Worm (Caenorhabditis elegans) whole organism, early embryonic: ENCODE measurements around the gene abu-11.

Source experiments
- B0310.2 ChIP-seq: sonication (generic microtip); optimal IDR thresholded peaks from 2 replicates; lab custom pipeline; 2016; ENCODE audit warnings: mild to moderate bottlenecking, missing genetic modification characterization, missing compliant biosample characterization
- F13C5.2 ChIP-seq: sonication (generic microtip); optimal IDR thresholded peaks from 2 replicates; lab custom pipeline; 2017; ENCODE audit warnings: mild to moderate bottlenecking, missing genetic modification characterization, inconsistent platforms, missing compliant biosample characterization
- aly-1 ChIP-seq: sonication (generic microtip); optimal IDR thresholded peaks from 2 replicates; lab custom pipeline; 2016; ENCODE audit warnings: missing genetic modification characterization, missing compliant biosample characterization
- ama-1 ChIP-seq: fragments of 150-350 bp; optimal IDR thresholded peaks from 2 replicates; lab custom pipeline; 2014
- ceh-13 ChIP-seq: fragments of 200-800 bp; sonication (Bioruptor generic); optimal IDR thresholded peaks from 2 replicates; lab custom pipeline; 2018; ENCODE audit warnings: mild to moderate bottlenecking, missing genetic modification characterization, missing compliant biosample characterization
- ceh-36 ChIP-seq: sonication (generic microtip); optimal IDR thresholded peaks from 2 replicates; lab custom pipeline; 2016; ENCODE audit warnings: missing genetic modification characterization, inconsistent platforms, missing compliant biosample characterization
- ets-7 ChIP-seq: sonication (generic microtip); optimal IDR thresholded peaks from 2 replicates; lab custom pipeline; 2016; ENCODE audit warnings: missing genotype, missing genetic modification characterization, missing compliant biosample characterization
- flt-1 ChIP-seq: fragments of 200-800 bp; sonication (Bioruptor generic); IDR thresholded peaks from 2 replicates; pipeline ENCODE4 v1.3.6; 2022; ENCODE audit warnings: missing genetic modification characterization, missing compliant biosample characterization
- hmbx-1 ChIP-seq: sonication (generic microtip); optimal IDR thresholded peaks from 2 replicates; lab custom pipeline; 2016; ENCODE audit warnings: mild to moderate bottlenecking, missing genetic modification characterization, missing compliant biosample characterization
- hmg-4 ChIP-seq: fragments of 200-800 bp; sonication (Bioruptor generic); optimal IDR thresholded peaks from 2 replicates; lab custom pipeline; 2018; ENCODE audit warnings: mild to moderate bottlenecking, missing genetic modification characterization, missing compliant biosample characterization
- hnd-1 ChIP-seq: sonication (generic microtip); optimal IDR thresholded peaks from 2 replicates; lab custom pipeline; 2016; ENCODE audit warnings: missing genetic modification characterization, missing compliant biosample characterization
- pes-1 ChIP-seq: fragments of 200-800 bp; sonication (Bioruptor generic); IDR thresholded peaks from 2 replicates; pipeline ENCODE4 v1.3.6; 2022; ENCODE audit warnings: missing genetic modification reagents, missing genetic modification characterization, missing compliant biosample characterization
- scrt-1 ChIP-seq: fragments of 200-800 bp; sonication (Bioruptor generic); IDR thresholded peaks from 2 replicates; pipeline ENCODE4 v1.3.6; 2022; ENCODE audit warnings: missing genetic modification characterization, missing compliant biosample characterization
- sea-1 ChIP-seq: fragments of 200-800 bp; sonication (Bioruptor generic); conservative IDR thresholded peaks from 2 replicates; pipeline ENCODE4 v1.3.6; 2022; ENCODE audit warnings: missing genetic modification characterization, missing compliant biosample characterization
- tbx-11 ChIP-seq: fragments of 200-800 bp; sonication (Bioruptor generic); IDR thresholded peaks from 2 replicates; pipeline ENCODE4 v1.3.6; 2022; ENCODE audit warnings: missing genetic modification characterization, missing compliant biosample characterization
- tbx-37 ChIP-seq: fragments of 200-800 bp; sonication (Bioruptor generic); conservative IDR thresholded peaks from 2 replicates; pipeline ENCODE4 v1.3.6; 2022; ENCODE audit warnings: missing genetic modification reagents, missing genetic modification characterization, missing compliant biosample characterization
- tra-4 ChIP-seq: sonication (generic microtip); optimal IDR thresholded peaks from 2 replicates; lab custom pipeline; 2017; ENCODE audit warnings: missing genetic modification characterization, missing compliant biosample characterization

Gene abu-11

ce11 chrII:158004-158731 is 36.2 kb downstream of the abu-11 start:
- TF ChIP-seq ama-1 (lab: Kevin White, UChicago) (no peak), tbx-11 (GFP tag; lab: Robert Waterston, UW) (no peak), ceh-36 (tag; lab: Kevin White, UChicago) (no peak), F13C5.2 (tag; lab: Kevin White, UChicago) (no peak), ets-7 (tag; lab: Kevin White, UChicago) (no peak), flt-1 (no peak), ceh-13 (GFP tag; lab: Kevin White, UChicago) (no peak), pes-1 (GFP tag; lab: Robert Waterston, UW) (no peak), hmbx-1 (tag; lab: Kevin White, UChicago) (no peak), hnd-1 (tag; lab: Kevin White, UChicago) (no peak), B0310.2 (tag; lab: Kevin White, UChicago) (no peak), tbx-37 (GFP tag; lab: Robert Waterston, UW) (no peak), scrt-1 (no peak), sea-1 (GFP tag; lab: Robert Waterston, UW) (no peak), tra-4 (tag; lab: Kevin White, UChicago) (no peak), hmg-4 (GFP tag; lab: Kevin White, UChicago) (no peak), aly-1 (tag; lab: Kevin White, UChicago) (no peak)

- TF ChIP-seq hnd-1 (tag; lab: Kevin White, UChicago) (no peak), hmbx-1 (tag; lab: Kevin White, UChicago) (no peak), aly-1 (tag; lab: Kevin White, UChicago) (no peak), ama-1 (lab: Kevin White, UChicago) (no peak), scrt-1 (no peak), pes-1 (GFP tag; lab: Robert Waterston, UW) (no peak), sea-1 (GFP tag; lab: Robert Waterston, UW) (no peak), ceh-13 (GFP tag; lab: Kevin White, UChicago) (no peak), tbx-11 (GFP tag; lab: Robert Waterston, UW) (no peak), F13C5.2 (tag; lab: Kevin White, UChicago) (no peak)
Observed at ce11 chrII:156999-157499, 37.3 kb downstream of the abu-11 start.

- 0 out of 2 replicates have a peak, but pooled peaks have one; percentile 42 for TF ChIP-seq sea-1 (GFP tag; lab: Robert Waterston, UW)
- peak; percentile 66 for TF ChIP-seq F13C5.2 (tag; lab: Kevin White, UChicago)
- TF ChIP-seq scrt-1, result 0 out of 2 replicates have a peak, but pooled peaks have one; percentile 15
- no peak for TF ChIP-seq pes-1 (GFP tag; lab: Robert Waterston, UW)
- no peak for TF ChIP-seq ceh-36 (tag; lab: Kevin White, UChicago)
- TF ChIP-seq tbx-11 (GFP tag; lab: Robert Waterston, UW), result no peak
Observed at ce11 chrII:155904-156303, 38.5 kb downstream of the abu-11 start, which contains the start of gene mrpl-28. Gene mrpl-28, minus strand, starts transcription at chrII:156009.

- TF ChIP-seq tbx-37 (GFP tag; lab: Robert Waterston, UW), result no peak
- TF ChIP-seq hmbx-1 (tag; lab: Kevin White, UChicago), result no peak
- no peak for TF ChIP-seq tbx-11 (GFP tag; lab: Robert Waterston, UW)
- TF ChIP-seq scrt-1, result no peak
- TF ChIP-seq aly-1 (tag; lab: Kevin White, UChicago), result no peak
- TF ChIP-seq pes-1 (GFP tag; lab: Robert Waterston, UW), result no peak
- no peak for TF ChIP-seq F13C5.2 (tag; lab: Kevin White, UChicago)
- TF ChIP-seq ama-1 (lab: Kevin White, UChicago), result no peak
- TF ChIP-seq tra-4 (tag; lab: Kevin White, UChicago), result no peak
- no peak for TF ChIP-seq ceh-36 (tag; lab: Kevin White, UChicago)
Observed at ce11 chrII:152283-152682, 42.1 kb downstream of the abu-11 start, which contains the start of gene T25D3.3. Gene T25D3.3, plus strand, starts transcription at chrII:152583.

ce11 chrII:151495-151894 is 42.9 kb downstream of the abu-11 start:
- TF ChIP-seq hmg-4 (GFP tag; lab: Kevin White, UChicago) (no peak), hnd-1 (tag; lab: Kevin White, UChicago) (no peak), sea-1 (GFP tag; lab: Robert Waterston, UW) (no peak), ceh-36 (tag; lab: Kevin White, UChicago) (no peak), aly-1 (tag; lab: Kevin White, UChicago) (no peak), tra-4 (tag; lab: Kevin White, UChicago) (no peak), scrt-1 (no peak), F13C5.2 (tag; lab: Kevin White, UChicago) (no peak), B0310.2 (tag; lab: Kevin White, UChicago) (no peak), tbx-11 (GFP tag; lab: Robert Waterston, UW) (no peak), ceh-13 (GFP tag; lab: Kevin White, UChicago) (no peak), hmbx-1 (tag; lab: Kevin White, UChicago) (no peak), flt-1 (no peak), pes-1 (GFP tag; lab: Robert Waterston, UW) (no peak), ets-7 (tag; lab: Kevin White, UChicago) (no peak), ama-1 (lab: Kevin White, UChicago) (no peak)

ce11 chrII:146933-147332 is 47.4 kb downstream of the abu-11 start, which contains the start of gene T25D3.4:
Gene T25D3.4, plus strand, starts transcription at chrII:147233.
- no peak for TF ChIP-seq sea-1 (GFP tag; lab: Robert Waterston, UW)
- no peak for TF ChIP-seq tbx-37 (GFP tag; lab: Robert Waterston, UW)
- TF ChIP-seq F13C5.2 (tag; lab: Kevin White, UChicago), result no peak
- no peak for TF ChIP-seq scrt-1
- TF ChIP-seq flt-1, result no peak
- TF ChIP-seq ets-7 (tag; lab: Kevin White, UChicago), result no peak
- TF ChIP-seq aly-1 (tag; lab: Kevin White, UChicago), result no peak
